Fruit fly (Drosophila melanogaster): ENCODE data around the gene CG15715.
A peak's percentile ranks its signal among the peaks of the same experiment; 100 is the strongest.

CG15715 gene

DNA sequence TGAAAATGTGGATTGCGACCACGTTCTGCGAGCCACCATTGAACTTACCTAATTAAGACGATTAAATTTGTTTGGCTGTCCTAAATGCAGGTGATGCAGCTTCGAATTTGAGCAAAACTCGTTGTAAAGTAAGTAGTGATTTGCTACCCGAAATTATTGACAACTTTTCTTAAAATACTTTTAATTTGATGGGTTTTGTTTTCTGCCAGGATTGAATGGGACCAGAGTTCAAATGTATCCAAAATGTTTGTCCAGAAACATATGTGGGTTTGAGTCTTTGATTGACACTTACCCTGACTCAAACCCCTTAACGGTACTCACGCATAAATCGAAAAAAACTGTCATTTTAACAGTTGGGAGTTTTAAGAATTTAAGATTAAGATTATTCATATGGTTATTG, at the start of gene CG15715:
CG15715 (minus strand) TSS at position 274 of the 400 bp plus-strand sequence.
- TF ChIP-seq Myb (GFP tag; optimal IDR thresholded peaks at IDR 0.05) = peak; percentile 97
- peak; percentile 30 for TF ChIP-seq CG15601 (tag; optimal IDR thresholded peaks at IDR 0.05)
- TF ChIP-seq twi (tag; optimal IDR thresholded peaks at IDR 0.05) = peak; percentile 50
- TF ChIP-seq CG18011 (GFP tag; optimal IDR thresholded peaks at IDR 0.05) = no peak
- peak; percentile 36; the same call in 1 of the 2 replicates for TF ChIP-seq Bgb (GFP tag; IDR thresholded peaks at IDR 0.05; ENCODE audit: partially characterized antibody)
- TF ChIP-seq CG6175 (GFP tag; IDR thresholded peaks at IDR 0.05) = no peak
- peak; percentile 83 for TF ChIP-seq CG1603 (tag; optimal IDR thresholded peaks at IDR 0.05)
- TF ChIP-seq CHES-1-like (GFP tag; optimal IDR thresholded peaks at IDR 0.05) = peak; percentile 48
- 0 out of 2 replicates have a peak, but pooled peaks have one; percentile 39 for TF ChIP-seq chm (GFP tag; IDR thresholded peaks at IDR 0.05)
- TF ChIP-seq Sry-δ (GFP tag; optimal IDR thresholded peaks at IDR 0.05) = peak; percentile 56
- peak; percentile 47 for TF ChIP-seq CTCF (GFP tag; optimal IDR thresholded peaks at IDR 0.05)
- peak; percentile 94 for TF ChIP-seq stwl (tag; optimal IDR thresholded peaks at IDR 0.05)
- peak in 1 of 2 experiments; percentile 60 for TF ChIP-seq Pdp1 (GFP tag; optimal IDR thresholded peaks at IDR 0.05)
- no peak for TF ChIP-seq CG3065 (GFP tag; optimal IDR thresholded peaks at IDR 0.05)
- peak; percentile 44; the same call in 1 of the 2 replicates for TF ChIP-seq E2f2 (GFP tag; IDR thresholded peaks at IDR 0.05)
- peak; percentile 80 for TF ChIP-seq CG9437 (GFP tag; optimal IDR thresholded peaks at IDR 0.05)
- peak; percentile 93 for TF ChIP-seq CG4617 (GFP tag; optimal IDR thresholded peaks at IDR 0.05; ENCODE audit: borderline replicate concordance)
- TF ChIP-seq tin (GFP tag; optimal IDR thresholded peaks at IDR 0.05) = no peak
- peak; percentile 88 for TF ChIP-seq Med (GFP tag)
- peak; percentile 50 for TF ChIP-seq CG17829 (tag; optimal IDR thresholded peaks at IDR 0.05)
- peak; percentile 9 for TF ChIP-seq CG8924 (tag; optimal IDR thresholded peaks at IDR 0.05)
- peak; percentile 18 for TF ChIP-seq B-H2 (GFP tag; optimal IDR thresholded peaks at IDR 0.05)
- TF ChIP-seq CG11504 (tag; optimal IDR thresholded peaks at IDR 0.05) = peak; percentile 63
- no peak for TF ChIP-seq tio (GFP tag; optimal IDR thresholded peaks at IDR 0.05)
- TF ChIP-seq trem (tag; optimal IDR thresholded peaks at IDR 0.05) = peak; percentile 73
- peak; percentile 55 for TF ChIP-seq CG15514 (GFP tag; optimal IDR thresholded peaks at IDR 0.05)
- TF ChIP-seq crc (GFP tag; optimal IDR thresholded peaks at IDR 0.05) = no peak
- TF ChIP-seq lilli (GFP tag; optimal IDR thresholded peaks at IDR 0.05) = peak; percentile 26
- TF ChIP-seq CG2712 (tag; optimal IDR thresholded peaks at IDR 0.05) = peak; percentile 42
- peak; percentile 14 for TF ChIP-seq CG12769 (tag; optimal IDR thresholded peaks at IDR 0.05)
- TF ChIP-seq bbx (GFP tag; IDR thresholded peaks at IDR 0.05; ENCODE audit: partially characterized antibody) = peak; percentile 42; the same call in 1 of the 2 replicates
- TF ChIP-seq CG9797 (GFP tag; optimal IDR thresholded peaks at IDR 0.05) = peak; percentile 68
- peak; percentile 62 for TF ChIP-seq HmgZ (tag; optimal IDR thresholded peaks at IDR 0.05)
- peak; percentile 13 for TF ChIP-seq gem (tag; optimal IDR thresholded peaks at IDR 0.05)
- no peak for TF ChIP-seq D19B (GFP tag; optimal IDR thresholded peaks at IDR 0.05)
- peak; percentile 58 for TF ChIP-seq BEAF-32 (GFP tag; optimal IDR thresholded peaks at IDR 0.05)
- peak; percentile 85 for TF ChIP-seq Lhr (GFP tag; optimal IDR thresholded peaks at IDR 0.05)
- peak; percentile 58 for TF ChIP-seq CG10267 (tag; optimal IDR thresholded peaks at IDR 0.05)
- TF ChIP-seq CG34376 (GFP tag; optimal IDR thresholded peaks at IDR 0.05) = peak; percentile 27
- peak; percentile 35 for TF ChIP-seq amos (GFP tag; IDR thresholded peaks at IDR 0.05; ENCODE audit: partially characterized antibody)
- TF ChIP-seq grau (tag; optimal IDR thresholded peaks at IDR 0.05) = peak; percentile 32
- TF ChIP-seq MESR4 (GFP tag; optimal IDR thresholded peaks at IDR 0.05) = peak; percentile 82
- TF ChIP-seq CG30020 (tag; optimal IDR thresholded peaks at IDR 0.05) = peak; percentile 37
- peak; percentile 27 for TF ChIP-seq HmgD (GFP tag; optimal IDR thresholded peaks at IDR 0.05)
- TF ChIP-seq CG17361 (GFP tag; IDR thresholded peaks at IDR 0.05) = peak; percentile 32; the same call in 1 of the 3 replicates
- TF ChIP-seq exex (tag; optimal IDR thresholded peaks at IDR 0.05) = peak; percentile 25
- no peak; the same call in none of the 2 replicates for TF ChIP-seq Dref (GFP tag; IDR thresholded peaks at IDR 0.05)
- TF ChIP-seq trh (GFP tag; optimal IDR thresholded peaks at IDR 0.05) = no peak
- TF ChIP-seq CG2116 (GFP tag; optimal IDR thresholded peaks at IDR 0.05) = peak; percentile 49
- no peak for TF ChIP-seq CG1529 (GFP tag; optimal IDR thresholded peaks at IDR 0.05)

All from whole organism, embryonic.